Worm (Caenorhabditis elegans): Measurements from ENCODE around the gene F47E1.2.

Gene F47E1.2

ce11 chrX:9048657-9049056 lies 8.8 kb upstream of the F47E1.2 start, which contains the start of gene F47E1.20:
Gene F47E1.20, plus strand, starts transcription at chrX:9048957.
- TF ChIP-seq nhr-232 (tag; optimal IDR thresholded peaks at IDR 0.05): no peak
- no peak for TF ChIP-seq nhr-11 (tag; optimal IDR thresholded peaks at IDR 0.05)
- no peak for TF ChIP-seq ahr-1 (tag; optimal IDR thresholded peaks at IDR 0.05)
- no peak for TF ChIP-seq ceh-45 (GFP tag; IDR thresholded peaks at IDR 0.05)
- TF ChIP-seq ceh-48 (tag; optimal IDR thresholded peaks at IDR 0.05): no peak
- TF ChIP-seq pat-9 (tag; optimal IDR thresholded peaks at IDR 0.05): no peak
- no peak for TF ChIP-seq pha-2 (tag; optimal IDR thresholded peaks at IDR 0.05)
- no peak for TF ChIP-seq T23F11.4 (GFP tag; optimal IDR thresholded peaks at IDR 0.05)
- TF ChIP-seq sox-2 (GFP tag; IDR thresholded peaks at IDR 0.05): no peak
- no peak for TF ChIP-seq fkh-6 (tag; optimal IDR thresholded peaks at IDR 0.05)

ce11 chrX:9053426-9053825 lies 4.0 kb upstream of the F47E1.2 start:
- no peak for TF ChIP-seq elt-2 (tag; optimal IDR thresholded peaks at IDR 0.05)
- no peak for TF ChIP-seq ceh-9 (tag; optimal IDR thresholded peaks at IDR 0.05)
- no peak for TF ChIP-seq pha-2 (tag; optimal IDR thresholded peaks at IDR 0.05)
- TF ChIP-seq pag-3 (tag; optimal IDR thresholded peaks at IDR 0.05; ENCODE audit: borderline replicate concordance): no peak
- TF ChIP-seq ttx-3 (tag; optimal IDR thresholded peaks at IDR 0.05): no peak
- no peak for TF ChIP-seq ama-1 (optimal IDR thresholded peaks at IDR 0.05)
- TF ChIP-seq F13H6.1 (tag; optimal IDR thresholded peaks at IDR 0.05): no peak
- no peak for TF ChIP-seq hlh-8 (tag; optimal IDR thresholded peaks at IDR 0.05)
- no peak for TF ChIP-seq lin-11 (tag; optimal IDR thresholded peaks at IDR 0.05)
- TF ChIP-seq ceh-30 (tag; optimal IDR thresholded peaks at IDR 0.05): no peak
- TF ChIP-seq hlh-13 (GFP tag; optimal IDR thresholded peaks at IDR 0.05): no peak
- no peak for TF ChIP-seq K09A11.1 (tag; optimal IDR thresholded peaks at IDR 0.05; ENCODE audit: insufficient read depth)
- no peak for TF ChIP-seq syd-9 (tag; optimal IDR thresholded peaks at IDR 0.05)
- TF ChIP-seq che-1 (tag; optimal IDR thresholded peaks at IDR 0.05): no peak

ce11 chrX:9062523-9062922 lies 5.1 kb downstream of the F47E1.2 start, which contains the start of gene F47E1.4:
Gene F47E1.4, plus strand, starts transcription at chrX:9062823.
- TF ChIP-seq hlh-6 (tag; optimal IDR thresholded peaks at IDR 0.05) (no peak), elt-2 (tag; optimal IDR thresholded peaks at IDR 0.05) (no peak), tbx-7 (tag; optimal IDR thresholded peaks at IDR 0.05) (no peak), lin-11 (tag; optimal IDR thresholded peaks at IDR 0.05) (no peak), unc-42 (tag; optimal IDR thresholded peaks at IDR 0.05) (no peak), ceh-31 (tag; optimal IDR thresholded peaks at IDR 0.05) (no peak), fax-1 (tag; optimal IDR thresholded peaks at IDR 0.05) (no peak), eyg-1 (tag; optimal IDR thresholded peaks at IDR 0.05) (no peak), Y22D7AL.16 (tag; optimal IDR thresholded peaks at IDR 0.05) (no peak), odd-2 (tag; optimal IDR thresholded peaks at IDR 0.05) (no peak), ceh-6 (GFP tag; optimal IDR thresholded peaks at IDR 0.05) (no peak), ref-2 (tag; optimal IDR thresholded peaks at IDR 0.05) (no peak), nhr-232 (tag; optimal IDR thresholded peaks at IDR 0.05) (no peak), dmd-4 (tag; optimal IDR thresholded peaks at IDR 0.05; ENCODE audit: borderline replicate concordance) (no peak), pqm-1 (tag; optimal IDR thresholded peaks at IDR 0.05) (no peak), dve-1 (tag; optimal IDR thresholded peaks at IDR 0.05) (no peak)

- TF ChIP-seq ceh-45 (GFP tag; IDR thresholded peaks at IDR 0.05): no peak
- TF ChIP-seq syd-9 (tag; optimal IDR thresholded peaks at IDR 0.05): no peak
- TF ChIP-seq hlh-15 (tag; optimal IDR thresholded peaks at IDR 0.05): no peak
- TF ChIP-seq madf-2 (tag; optimal IDR thresholded peaks at IDR 0.05): no peak
- TF ChIP-seq mec-3 (tag; optimal IDR thresholded peaks at IDR 0.05; ENCODE audit: borderline replicate concordance): no peak
- no peak for TF ChIP-seq ceh-14 (tag; optimal IDR thresholded peaks at IDR 0.05)
Measured at ce11 chrX:9063439-9063838, 6.0 kb downstream of the F47E1.2 start.

Data from whole organism, late embryonic.